Worm (Caenorhabditis elegans) whole organism, L3 larva: ENCODE measurements around the gene F12F6.1.

Experiments used
- R02D3.7 ChIP-seq: fragments of 150-350 bp; optimal IDR thresholded peaks from 2 replicates; lab custom pipeline; 2014; ENCODE audit warnings: missing biosample characterization, missing genetic modification characterization
- ama-1 ChIP-seq: fragments of 150-350 bp; optimal IDR thresholded peaks from 2 replicates; lab custom pipeline; 2018
- ceh-82 ChIP-seq: fragments of 150-350 bp; optimal IDR thresholded peaks from 2 replicates; lab custom pipeline; 2014; ENCODE audit warnings: missing biosample characterization, missing genetic modification characterization
- ceh-9 ChIP-seq: sonication (generic microtip); optimal IDR thresholded peaks from 2 replicates; lab custom pipeline; 2018; ENCODE audit warnings: missing biosample characterization, missing genetic modification characterization
- egl-27 ChIP-seq: sonication (generic microtip); optimal IDR thresholded peaks from 4 replicates; lab custom pipeline; 2017; ENCODE audit warnings: missing biosample characterization, missing genetic modification reagents, missing genetic modification characterization
- egl-5 ChIP-seq: fragments of 150-350 bp; optimal IDR thresholded peaks from 2 replicates; lab custom pipeline; 2017; ENCODE audit warnings: missing biosample characterization, missing genetic modification reagents, missing genetic modification characterization, inconsistent platforms
- elt-1 ChIP-seq: fragments of 150-350 bp; optimal IDR thresholded peaks from 2 replicates; lab custom pipeline; 2014; ENCODE audit warnings: missing biosample characterization, missing genetic modification characterization
- elt-3 ChIP-seq, 3 experiments: fragments of 150-350 bp in 1 of 3; sonication (generic microtip) in 2 of 3; optimal IDR thresholded peaks; 2 replicates in 2 of 3; 4 replicates in 1 of 3; lab custom pipeline; 2014 to 2017; ENCODE audit warnings: missing biosample characterization in 3 of 3, missing genetic modification characterization in 3 of 3
- eor-1 ChIP-seq, 2 experiments: fragments of 150-350 bp; optimal IDR thresholded peaks; 2 replicates each; lab custom pipeline; 2014 to 2018; ENCODE audit warnings: missing biosample characterization in 2 of 2, missing genetic modification characterization in 2 of 2
- fkh-10 ChIP-seq: sonication (generic microtip); optimal IDR thresholded peaks from 2 replicates; lab custom pipeline; 2017; ENCODE audit warnings: missing biosample characterization, missing genetic modification reagents, missing genetic modification characterization
- fkh-2 ChIP-seq: fragments of 150-350 bp; optimal IDR thresholded peaks from 2 replicates; lab custom pipeline; 2014; ENCODE audit warnings: missing biosample characterization, missing genetic modification reagents, missing genetic modification characterization
- hmg-11 ChIP-seq: sonication (generic microtip); optimal IDR thresholded peaks from 2 replicates; lab custom pipeline; 2016; ENCODE audit warnings: missing genetic modification characterization, missing compliant biosample characterization
- jun-1 ChIP-seq: fragments of 150-350 bp; optimal IDR thresholded peaks from 2 replicates; lab custom pipeline; 2014; ENCODE audit warnings: missing biosample characterization, missing genetic modification reagents, missing genetic modification characterization
- lin-15B ChIP-seq: fragments of 150-350 bp; optimal IDR thresholded peaks from 2 replicates; lab custom pipeline; 2014; ENCODE audit warnings: missing biosample characterization, missing genetic modification characterization
- lin-39 ChIP-seq: fragments of 150-350 bp; optimal IDR thresholded peaks from 2 replicates; lab custom pipeline; 2018; ENCODE audit warnings: missing biosample characterization, missing genetic modification reagents, missing genetic modification characterization
- mdl-1 ChIP-seq: fragments of 150-350 bp; optimal IDR thresholded peaks from 2 replicates; lab custom pipeline; 2014; ENCODE audit warnings: missing biosample characterization, missing genetic modification characterization
- mml-1 ChIP-seq: fragments of 150-350 bp; sonication (generic microtip); optimal IDR thresholded peaks from 3 replicates; lab custom pipeline; 2014; ENCODE audit warnings: missing biosample characterization, missing genetic modification characterization
- nhr-11 ChIP-seq: fragments of 150-350 bp; optimal IDR thresholded peaks from 2 replicates; lab custom pipeline; 2014; ENCODE audit warnings: missing biosample characterization, missing genetic modification characterization
- nhr-12 ChIP-seq: fragments of 150-350 bp; optimal IDR thresholded peaks from 2 replicates; lab custom pipeline; 2014; ENCODE audit warnings: missing biosample characterization, missing genetic modification characterization
- nhr-237 ChIP-seq: fragments of 150-350 bp; optimal IDR thresholded peaks from 2 replicates; lab custom pipeline; 2014; ENCODE audit warnings: missing biosample characterization, missing genetic modification characterization
- nhr-25 ChIP-seq: sonication (generic microtip); optimal IDR thresholded peaks from 2 replicates; lab custom pipeline; 2017; ENCODE audit warnings: missing biosample characterization, missing genetic modification characterization
- nhr-28 ChIP-seq: fragments of 150-350 bp; optimal IDR thresholded peaks from 2 replicates; lab custom pipeline; 2014; ENCODE audit warnings: missing biosample characterization, missing genetic modification characterization
- nhr-76 ChIP-seq: fragments of 150-350 bp; sonication (generic microtip); optimal IDR thresholded peaks from 5 replicates; lab custom pipeline; 2014; ENCODE audit warnings: missing biosample characterization, missing genetic modification characterization
- pha-4 ChIP-seq: fragments of 150-350 bp; optimal IDR thresholded peaks from 2 replicates; lab custom pipeline; 2014; ENCODE audit warnings: missing biosample characterization, missing genetic modification reagents, missing genetic modification characterization
- pqm-1 ChIP-seq: fragments of 150-350 bp; optimal IDR thresholded peaks from 2 replicates; lab custom pipeline; 2017; ENCODE audit warnings: missing biosample characterization, missing genetic modification characterization, inconsistent platforms
- sea-2 ChIP-seq: fragments of 150-350 bp; sonication (generic microtip); optimal IDR thresholded peaks from 4 replicates; lab custom pipeline; 2014; ENCODE audit warnings: missing biosample characterization, missing genetic modification reagents, missing genetic modification characterization
- skn-1 ChIP-seq: fragments of 150-350 bp; optimal IDR thresholded peaks from 2 replicates; lab custom pipeline; 2014; ENCODE audit warnings: missing biosample characterization, missing genetic modification characterization
- snpc-4 ChIP-seq: fragments of 150-350 bp; optimal IDR thresholded peaks from 2 replicates; lab custom pipeline; 2014; ENCODE audit warnings: missing biosample characterization, missing genetic modification characterization
- unc-39 ChIP-seq: sonication (generic microtip); optimal IDR thresholded peaks from 4 replicates; lab custom pipeline; 2017; ENCODE audit warnings: missing biosample characterization, missing genetic modification characterization
- unc-62 ChIP-seq: fragments of 150-350 bp; sonication (generic microtip); optimal IDR thresholded peaks from 4 replicates; lab custom pipeline; 2014; ENCODE audit warnings: missing biosample characterization, missing genetic modification reagents, missing genetic modification characterization
- zag-1 ChIP-seq: fragments of 150-350 bp; optimal IDR thresholded peaks from 2 replicates; lab custom pipeline; 2014; ENCODE audit warnings: missing biosample characterization, missing genetic modification characterization
- ztf-11 ChIP-seq: fragments of 150-350 bp; optimal IDR thresholded peaks from 2 replicates; lab custom pipeline; 2014; ENCODE audit warnings: missing biosample characterization, missing genetic modification characterization

The F12F6.1 gene

DNA sequence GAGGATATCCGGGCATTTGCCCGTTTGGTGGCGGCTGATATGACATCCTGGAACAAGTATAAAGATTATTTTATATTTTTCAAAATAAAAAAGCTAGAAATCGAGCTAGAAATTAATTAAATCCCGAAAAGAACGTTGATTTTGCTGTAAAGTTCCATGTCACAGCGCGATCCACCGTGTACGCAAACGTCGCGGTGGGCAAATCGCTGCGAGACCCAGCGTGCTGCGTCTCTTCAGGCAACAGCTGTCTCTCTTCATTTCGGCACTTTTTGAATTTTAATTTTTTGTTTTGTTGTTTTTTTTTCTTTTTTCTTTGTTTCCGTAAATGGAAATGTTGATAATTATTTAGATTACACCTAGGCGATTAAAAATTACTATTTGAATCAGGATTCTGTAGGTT, 17.6 kb upstream of the F12F6.1 start, which contains the start of gene sec-24.1 (continued):
- no peak for TF ChIP-seq unc-39 (tag; lab: Kevin White, UChicago)
- TF ChIP-seq ztf-11 (tag; lab: Kevin White, UChicago) = no peak
- TF ChIP-seq snpc-4 (tag; lab: Kevin White, UChicago) = peak; percentile 67
- peak; percentile 94 for TF ChIP-seq pha-4
- no peak for TF ChIP-seq nhr-12 (tag; lab: Kevin White, UChicago)
- TF ChIP-seq skn-1 (tag; lab: Kevin White, UChicago) = peak; percentile 86
- peak; percentile 89 for TF ChIP-seq hmg-11 (tag; lab: Kevin White, UChicago)
- TF ChIP-seq egl-27 (tag; lab: Kevin White, UChicago) = no peak
- TF ChIP-seq jun-1 (tag; lab: Kevin White, UChicago) = peak; percentile 68
- TF ChIP-seq mml-1 (tag; lab: Kevin White, UChicago) = no peak
- no peak for TF ChIP-seq nhr-28 (tag; lab: Kevin White, UChicago)
- TF ChIP-seq pqm-1 (tag; lab: Kevin White, UChicago) = peak; percentile 65
- no peak for TF ChIP-seq nhr-76 (tag; lab: Kevin White, UChicago)
- TF ChIP-seq mdl-1 (tag; lab: Kevin White, UChicago) = peak; percentile 36

DNA sequence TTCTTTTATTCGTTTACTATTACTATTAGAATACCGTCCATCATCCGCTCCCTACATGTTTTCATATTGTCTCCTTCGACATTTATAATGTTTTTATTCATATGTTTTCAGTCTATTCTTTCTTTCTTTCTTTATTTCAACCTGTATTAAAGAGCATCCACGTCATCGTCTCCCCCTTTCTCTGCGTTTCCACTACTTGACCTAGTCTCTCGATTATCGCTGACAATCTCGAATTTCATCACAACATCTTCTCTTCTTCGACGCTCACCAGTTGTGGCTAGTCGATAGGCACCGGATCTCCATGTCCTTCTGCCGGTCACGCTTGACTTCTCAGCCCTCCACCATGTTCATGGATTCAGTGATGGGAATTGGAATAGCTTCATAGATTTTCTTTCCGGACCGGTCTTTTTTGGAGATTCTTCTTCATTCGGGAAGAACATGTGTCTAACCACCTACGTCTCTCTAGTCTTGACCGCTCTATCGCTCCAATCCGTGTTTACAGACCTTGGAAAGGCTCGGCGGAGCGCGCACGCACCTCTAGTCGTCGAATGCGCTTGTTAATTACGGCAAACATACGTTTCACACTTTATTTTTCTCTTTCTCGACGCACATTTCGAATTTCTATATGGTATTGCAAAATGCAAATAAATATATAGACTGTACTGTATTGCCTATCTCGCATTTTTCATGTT, 15.4 kb upstream of the F12F6.1 start:
- TF ChIP-seq lin-15B (tag; lab: Kevin White, UChicago) (no peak), pha-4 (peak; percentile 56)
- TF ChIP-seq, all 47 proteins: peak for 1

DNA sequence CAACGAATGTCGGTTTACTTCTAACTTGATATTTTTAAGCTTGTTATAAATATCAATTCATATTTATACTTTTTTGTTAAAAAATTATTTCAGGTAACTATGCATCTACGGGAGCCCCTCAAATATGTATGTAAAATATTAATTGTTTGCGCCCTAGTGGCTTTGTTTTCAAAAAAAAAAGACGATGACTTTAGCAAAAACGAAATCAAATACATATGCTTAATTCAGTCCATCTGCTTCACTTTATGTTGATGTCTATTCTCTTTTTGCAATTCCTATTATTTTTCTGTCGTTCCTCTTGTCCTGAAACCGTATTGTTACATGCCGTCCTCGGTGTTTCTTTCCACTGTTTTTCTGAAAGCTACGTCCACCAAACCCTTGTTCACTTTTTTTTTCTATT, 14.0 kb upstream of the F12F6.1 start:
- TF ChIP-seq sea-2 (GFP tag; lab: Kevin White, UChicago) (no peak), zag-1 (no peak), ztf-11 (tag; lab: Kevin White, UChicago) (no peak), pqm-1 (tag; lab: Kevin White, UChicago) (no peak), egl-5 (tag; lab: Kevin White, UChicago) (no peak), R02D3.7 (tag; lab: Kevin White, UChicago) (no peak), nhr-11 (tag; lab: Kevin White, UChicago) (no peak), nhr-25 (tag; lab: Kevin White, UChicago) (no peak), ceh-82 (tag; lab: Kevin White, UChicago) (no peak), unc-39 (tag; lab: Kevin White, UChicago) (no peak), fkh-10 (GFP tag; lab: Kevin White, UChicago) (no peak), ceh-9 (tag; lab: Kevin White, UChicago) (no peak), fkh-2 (tag; lab: Kevin White, UChicago) (no peak), elt-3 (tag; optimal IDR thresholded peaks at IDR 0.05; lab: Kevin White, UChicago) (no peak), nhr-76 (tag; lab: Kevin White, UChicago) (no peak)

DNA sequence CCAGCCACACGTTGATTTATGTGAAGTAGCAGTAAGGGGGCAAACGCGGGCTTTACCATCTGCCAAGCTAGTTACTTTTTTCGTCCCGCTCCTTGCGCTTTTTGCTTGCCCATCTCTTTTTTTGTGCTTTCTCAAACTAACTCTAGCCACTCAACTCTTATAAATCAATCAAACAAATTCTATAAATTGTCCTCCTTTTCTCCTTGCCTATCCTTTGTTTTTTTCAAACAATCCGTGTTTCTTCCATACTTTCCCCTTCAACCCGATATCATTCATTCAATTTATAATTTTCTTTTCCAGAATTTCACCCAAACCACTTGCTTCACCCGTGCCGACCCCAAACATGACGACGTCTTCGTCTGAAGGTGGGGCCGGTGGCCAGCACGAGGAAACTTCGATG, 13.6 kb upstream of the F12F6.1 start, which contains the start of gene srgp-1:
srgp-1 (plus strand) TSS at position 301 of the 400 bp plus-strand sequence.
- TF ChIP-seq ama-1 (lab: Kevin White, UChicago) (no peak), zag-1 (no peak), nhr-11 (tag; lab: Kevin White, UChicago) (no peak), ceh-9 (tag; lab: Kevin White, UChicago) (no peak), eor-1 (tag; optimal IDR thresholded peaks at IDR 0.05; lab: Kevin White, UChicago) (no peak), elt-1 (no peak), pqm-1 (tag; lab: Kevin White, UChicago) (no peak), mdl-1 (tag; lab: Kevin White, UChicago) (no peak)

DNA sequence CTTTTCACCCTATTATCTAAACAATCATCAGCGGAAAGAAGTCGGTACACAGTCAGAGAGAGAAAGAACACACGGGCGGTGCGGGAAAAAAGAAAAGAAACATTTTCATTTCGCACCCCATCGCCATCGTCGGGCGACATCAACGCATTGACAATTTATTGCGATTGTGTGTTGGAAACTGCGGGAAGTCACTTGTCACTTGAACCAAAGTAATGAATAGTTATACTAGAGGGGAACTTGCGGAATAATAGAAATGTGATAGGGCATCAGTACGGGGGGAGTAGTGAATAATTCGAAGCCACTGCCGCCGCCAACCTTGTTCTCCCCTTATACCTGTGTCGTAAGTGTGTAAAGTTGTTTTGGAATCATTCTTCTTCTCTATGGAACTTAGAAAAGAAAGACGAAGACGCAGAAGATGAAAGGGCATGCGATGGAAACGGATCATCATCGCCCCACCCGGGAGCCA, 12.3 kb upstream of the F12F6.1 start:
- TF ChIP-seq unc-39 (tag; lab: Kevin White, UChicago) (no peak), elt-3 (tag; optimal IDR thresholded peaks at IDR 0.05; lab: Kevin White, UChicago) (peak in 1 of 3 experiments; percentile 68), unc-62 (GFP tag; lab: Kevin White, UChicago) (no peak), lin-39 (tag; lab: Kevin White, UChicago) (peak; percentile 33), nhr-237 (tag; lab: Kevin White, UChicago) (no peak), ama-1 (lab: Kevin White, UChicago) (peak; percentile 14)
